Fruit fly (Drosophila melanogaster): Measurements from ENCODE around the gene shtd.

DNA sequence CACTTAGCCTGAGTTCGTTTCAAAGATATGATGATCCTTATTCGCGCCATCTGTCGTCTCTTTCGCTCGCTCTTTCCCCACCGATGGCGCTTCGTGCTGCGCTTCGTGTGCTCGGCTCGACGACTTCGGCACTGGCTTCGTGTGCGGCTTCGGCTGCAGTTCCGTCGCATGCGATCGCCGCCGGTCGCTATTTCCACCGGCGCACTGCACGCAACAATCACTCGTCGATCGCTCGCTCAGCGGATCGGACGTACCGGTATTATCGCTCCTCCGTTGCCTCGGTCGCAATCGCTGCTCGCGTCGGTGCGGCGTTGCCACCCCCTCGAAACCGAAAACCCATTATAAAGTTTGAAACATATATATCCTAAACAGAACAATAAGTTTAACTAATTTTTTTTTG lies 36.5 kb upstream of the shtd start:
- TF ChIP-seq Atf3 (GFP tag; optimal IDR thresholded peaks at IDR 0.05) (no peak), CG12942 (GFP tag; optimal IDR thresholded peaks at IDR 0.05) (no peak), pita (GFP tag; optimal IDR thresholded peaks at IDR 0.05) (no peak), CG14965 (GFP tag; optimal IDR thresholded peaks at IDR 0.05; ENCODE audit: borderline replicate concordance) (no peak), Optix (GFP tag; IDR thresholded peaks at IDR 0.05) (no peak)

Measured in whole organism, embryonic.